Worm (Caenorhabditis elegans): ENCODE results near the gene nrde-1.

DNA sequence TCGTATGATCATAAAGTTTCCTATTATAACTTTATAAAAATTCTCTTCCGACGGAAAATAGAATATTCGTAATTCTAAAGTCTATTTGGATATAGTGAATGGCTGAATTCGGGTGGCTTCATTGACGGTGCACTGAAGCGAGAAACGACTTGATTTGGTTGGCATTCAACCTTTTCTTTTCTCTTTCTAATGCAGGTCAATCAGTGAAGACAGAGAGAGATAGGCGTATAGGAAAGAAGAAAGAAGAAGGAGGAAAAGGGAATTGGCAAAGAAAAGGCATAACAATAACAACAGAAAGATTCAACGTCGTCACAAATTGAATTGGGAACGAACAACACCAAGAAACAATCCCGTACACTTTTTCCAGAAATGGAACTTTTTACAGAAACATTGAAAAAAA is 37.8 kb upstream of the nrde-1 start:
- TF ChIP-seq pha-4 (tag; optimal IDR thresholded peaks at IDR 0.05) = no peak
- TF ChIP-seq pha-2 (tag; optimal IDR thresholded peaks at IDR 0.05) = no peak
- no peak for TF ChIP-seq hlh-6 (tag; optimal IDR thresholded peaks at IDR 0.05)
- no peak for TF ChIP-seq eyg-1 (tag; optimal IDR thresholded peaks at IDR 0.05)
- no peak for TF ChIP-seq nfya-1 (tag; optimal IDR thresholded peaks at IDR 0.05)
- TF ChIP-seq ama-1 (optimal IDR thresholded peaks at IDR 0.05) = no peak
- TF ChIP-seq ahr-1 (tag; optimal IDR thresholded peaks at IDR 0.05) = no peak
- no peak for TF ChIP-seq ceh-34 (tag; optimal IDR thresholded peaks at IDR 0.05)
- TF ChIP-seq pros-1 (tag; optimal IDR thresholded peaks at IDR 0.05) = no peak
